Fruit fly (Drosophila melanogaster): Measurements from ENCODE around the gene CG2004.
A peak's percentile ranks its signal among the peaks of the same experiment; 100 is the strongest.

Gene CG2004

DNA sequence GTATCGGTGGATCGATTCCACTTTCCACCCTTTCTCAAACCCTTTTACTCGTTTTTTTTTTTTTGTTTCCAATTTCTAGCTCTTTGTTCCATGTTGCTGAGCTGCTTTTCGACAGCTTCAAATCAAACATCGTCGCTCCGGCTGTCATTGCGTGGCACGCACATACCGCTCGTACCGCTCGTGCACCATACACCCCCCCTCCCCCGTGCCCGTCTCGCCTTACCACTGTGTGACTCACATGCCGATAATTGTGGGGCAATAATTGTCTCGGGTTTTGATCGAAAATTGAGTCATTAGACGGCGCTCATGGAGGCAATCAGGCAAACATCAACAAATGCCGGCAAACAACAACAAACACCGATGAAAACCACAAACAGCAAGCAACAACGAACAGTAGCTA lies 39.0 kb upstream of the CG2004 start:
- TF ChIP-seq usp (GFP tag; optimal IDR thresholded peaks at IDR 0.05) (no peak), pan (optimal IDR thresholded peaks at IDR 0.05) (no peak), CrebA (GFP tag; optimal IDR thresholded peaks at IDR 0.05; ENCODE audit: borderline replicate concordance) (no peak), CG9705 (GFP tag; optimal IDR thresholded peaks at IDR 0.05) (no peak), dmrt93B (GFP tag; optimal IDR thresholded peaks at IDR 0.05) (no peak), jim (GFP tag; optimal IDR thresholded peaks at IDR 0.05) (no peak), lola (GFP tag; optimal IDR thresholded peaks at IDR 0.05) (no peak), Abd-B (GFP tag; optimal IDR thresholded peaks at IDR 0.05) (no peak), HLH106 (tag; optimal IDR thresholded peaks at IDR 0.05) (no peak), sage (GFP tag; optimal IDR thresholded peaks at IDR 0.05) (no peak), Hr83 (GFP tag; optimal IDR thresholded peaks at IDR 0.05; ENCODE audit: poor library complexity, severe bottlenecking) (no peak), sv (GFP tag; optimal IDR thresholded peaks at IDR 0.05) (no peak), Dfd (GFP tag; optimal IDR thresholded peaks at IDR 0.05) (no peak), OdsH (GFP tag; optimal IDR thresholded peaks at IDR 0.05) (no peak), Sp1 (GFP tag; optimal IDR thresholded peaks at IDR 0.05) (no peak), Dif (GFP tag; optimal IDR thresholded peaks at IDR 0.05; ENCODE audit: partially characterized antibody) (no peak), dsf (GFP tag; optimal IDR thresholded peaks at IDR 0.05; ENCODE audit: borderline replicate concordance) (no peak), br (GFP tag; optimal IDR thresholded peaks at IDR 0.05) (no peak)

DNA sequence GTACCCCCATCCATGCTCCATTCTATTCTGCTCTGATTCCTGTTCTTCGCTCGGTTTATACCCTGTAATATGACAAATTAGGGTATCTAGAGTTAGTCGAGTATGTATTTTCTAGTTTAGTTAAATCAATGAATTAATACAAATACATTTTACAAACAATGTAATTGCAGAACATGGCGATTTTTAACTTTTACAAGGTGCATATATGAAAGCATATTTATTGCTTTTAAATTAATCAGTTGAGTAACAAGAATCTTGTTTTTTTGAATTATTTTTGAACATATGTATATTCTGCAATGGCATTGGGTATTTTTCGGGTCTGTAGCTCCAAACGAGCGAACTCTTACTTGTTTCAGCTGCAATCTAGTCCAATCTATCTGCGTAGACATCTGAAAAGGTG lies 32.9 kb upstream of the CG2004 start:
- no peak for TF ChIP-seq sv (GFP tag; optimal IDR thresholded peaks at IDR 0.05)
- no peak for TF ChIP-seq Jra (GFP tag; optimal IDR thresholded peaks at IDR 0.05)
- no peak for TF ChIP-seq h (GFP tag; optimal IDR thresholded peaks at IDR 0.05)
- no peak for TF ChIP-seq Hr83 (GFP tag; optimal IDR thresholded peaks at IDR 0.05; ENCODE audit: poor library complexity, severe bottlenecking)
- TF ChIP-seq Rel (GFP tag; optimal IDR thresholded peaks at IDR 0.05): no peak
- TF ChIP-seq Rel (tag; optimal IDR thresholded peaks at IDR 0.05): no peak
- no peak for TF ChIP-seq br (GFP tag; optimal IDR thresholded peaks at IDR 0.05)
- TF ChIP-seq N (GFP tag; optimal IDR thresholded peaks at IDR 0.05): no peak
- TF ChIP-seq fru (GFP tag; optimal IDR thresholded peaks at IDR 0.05): no peak
- no peak for TF ChIP-seq CG32264 (GFP tag; optimal IDR thresholded peaks at IDR 0.05)
- TF ChIP-seq Sp1 (GFP tag; optimal IDR thresholded peaks at IDR 0.05): no peak
- no peak for TF ChIP-seq usp (GFP tag; optimal IDR thresholded peaks at IDR 0.05)
- TF ChIP-seq OdsH (GFP tag; optimal IDR thresholded peaks at IDR 0.05): no peak
- no peak for TF ChIP-seq tai (GFP tag; optimal IDR thresholded peaks at IDR 0.05)
- TF ChIP-seq Hnf4 (GFP tag; optimal IDR thresholded peaks at IDR 0.05): no peak

DNA sequence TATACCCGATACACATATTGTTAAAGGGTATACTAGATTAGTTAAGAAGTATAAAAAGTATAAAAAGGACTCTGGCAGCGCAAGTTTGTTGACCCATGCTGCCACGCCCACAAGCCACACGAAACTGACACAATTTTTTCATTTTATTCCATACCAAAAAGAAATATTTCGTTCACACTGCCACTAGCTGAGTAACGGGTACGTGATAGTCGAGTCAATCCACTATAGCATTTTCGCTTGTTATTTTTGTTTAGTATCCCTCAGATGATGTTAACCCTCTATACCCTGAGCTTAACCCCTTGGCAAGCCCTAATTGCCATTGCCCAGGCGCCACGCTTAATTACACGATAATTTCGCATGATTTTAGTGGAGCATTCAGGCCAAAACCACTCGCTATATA lies 32.2 kb upstream of the CG2004 start:
- TF ChIP-seq Jra (GFP tag; optimal IDR thresholded peaks at IDR 0.05): no peak
- no peak for TF ChIP-seq Dif (GFP tag; optimal IDR thresholded peaks at IDR 0.05; ENCODE audit: partially characterized antibody)
- no peak for TF ChIP-seq Hr83 (GFP tag; optimal IDR thresholded peaks at IDR 0.05; ENCODE audit: poor library complexity, severe bottlenecking)

DNA sequence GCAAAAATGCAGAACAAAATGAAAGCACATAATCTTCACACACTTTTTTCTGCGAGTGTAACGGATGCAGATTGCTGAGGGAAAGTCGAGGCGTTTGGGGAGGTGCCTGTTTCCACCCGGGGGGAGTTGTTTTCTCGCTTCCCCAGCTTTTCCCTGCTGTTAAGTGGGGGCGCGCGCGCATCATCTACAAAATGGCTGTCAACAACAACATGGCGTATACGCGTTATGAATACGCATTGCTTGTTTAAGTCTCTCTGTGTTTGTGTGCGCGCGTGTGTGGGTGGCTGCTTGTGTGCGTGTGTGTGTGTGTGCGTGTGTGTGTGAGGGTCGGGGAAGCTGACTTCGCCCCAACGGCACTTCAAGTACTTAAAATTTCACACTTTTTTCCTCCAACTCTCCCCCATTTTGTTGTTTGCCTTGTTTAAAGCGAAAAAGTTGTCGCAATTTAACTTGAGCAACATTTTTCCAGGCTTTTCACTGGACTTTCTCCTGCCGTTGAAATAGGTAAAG lies 28.8 kb upstream of the CG2004 start:
- TF ChIP-seq Dif (GFP tag; optimal IDR thresholded peaks at IDR 0.05; ENCODE audit: partially characterized antibody): no peak
- no peak for TF ChIP-seq psq (GFP tag; optimal IDR thresholded peaks at IDR 0.05)
- TF ChIP-seq Dfd (GFP tag; optimal IDR thresholded peaks at IDR 0.05): peak; percentile 71
- TF ChIP-seq dl (GFP tag; optimal IDR thresholded peaks at IDR 0.05; ENCODE audit: insufficient read depth in 1 of 2, partially characterized antibody in 2 of 2): no peak
- TF ChIP-seq lola (GFP tag; optimal IDR thresholded peaks at IDR 0.05): no peak
- no peak for TF ChIP-seq CG32264 (GFP tag; optimal IDR thresholded peaks at IDR 0.05)

DNA sequence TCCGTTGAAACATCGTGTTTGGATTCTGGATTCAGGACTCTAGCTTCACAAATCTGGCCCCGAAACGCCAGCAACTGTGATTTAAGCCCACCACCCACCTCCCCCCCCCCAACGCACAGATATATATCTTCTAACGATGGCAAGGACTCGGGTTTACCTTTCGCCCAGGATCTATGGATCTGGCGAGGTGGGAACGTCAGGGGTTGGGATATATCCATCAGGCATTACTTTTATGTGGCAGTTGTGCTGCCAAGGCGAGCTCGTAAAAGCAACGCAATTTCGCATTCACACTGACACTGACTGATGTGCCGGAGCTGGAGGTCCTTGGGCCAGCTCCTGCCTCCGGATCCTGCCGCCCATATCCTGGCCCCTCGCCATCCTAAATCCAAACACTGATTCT lies 17.7 kb upstream of the CG2004 start:
- TF ChIP-seq br (GFP tag; optimal IDR thresholded peaks at IDR 0.05): no peak

DNA sequence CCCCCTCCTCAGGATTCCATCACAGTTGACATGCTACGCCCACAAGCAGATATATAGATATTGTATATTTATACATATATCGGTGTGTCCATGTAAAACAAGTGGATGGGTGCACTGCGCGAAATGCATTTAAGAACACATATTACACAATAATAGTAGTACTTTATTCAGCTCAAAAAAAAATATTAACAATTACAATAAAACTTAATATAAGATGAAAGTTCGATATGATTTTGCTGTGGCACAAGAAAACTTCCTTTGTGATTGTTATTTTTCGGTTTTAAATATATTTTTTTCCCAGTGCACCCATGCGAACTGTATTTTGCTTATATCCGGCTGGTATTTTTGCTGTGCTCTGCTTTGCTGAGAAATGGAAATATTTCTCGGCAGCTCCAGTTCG lies 16.7 kb upstream of the CG2004 start:
- no peak for TF ChIP-seq ey (GFP tag; optimal IDR thresholded peaks at IDR 0.05)
- no peak for TF ChIP-seq Vsx2 (GFP tag; optimal IDR thresholded peaks at IDR 0.05; ENCODE audit: partially characterized antibody)
- TF ChIP-seq Dif (GFP tag; optimal IDR thresholded peaks at IDR 0.05; ENCODE audit: partially characterized antibody): no peak
- TF ChIP-seq Sp1 (GFP tag; optimal IDR thresholded peaks at IDR 0.05): no peak
- no peak for TF ChIP-seq Mio (GFP tag; optimal IDR thresholded peaks at IDR 0.05)
- TF ChIP-seq N (GFP tag; optimal IDR thresholded peaks at IDR 0.05): no peak
- TF ChIP-seq CrebA (GFP tag; optimal IDR thresholded peaks at IDR 0.05; ENCODE audit: borderline replicate concordance): no peak
- no peak for TF ChIP-seq tai (GFP tag; optimal IDR thresholded peaks at IDR 0.05)
- no peak for TF ChIP-seq Dfd (GFP tag; optimal IDR thresholded peaks at IDR 0.05)
- no peak for TF ChIP-seq foxo (GFP tag; optimal IDR thresholded peaks at IDR 0.05)
- no peak for TF ChIP-seq br (GFP tag; optimal IDR thresholded peaks at IDR 0.05)
- TF ChIP-seq h (GFP tag; optimal IDR thresholded peaks at IDR 0.05): no peak
- TF ChIP-seq dl (GFP tag; optimal IDR thresholded peaks at IDR 0.05; ENCODE audit: insufficient read depth in 1 of 2, partially characterized antibody in 2 of 2): no peak
- TF ChIP-seq fru (GFP tag; optimal IDR thresholded peaks at IDR 0.05): no peak
- no peak for TF ChIP-seq HLH106 (tag; optimal IDR thresholded peaks at IDR 0.05)
- no peak for TF ChIP-seq dmrt93B (GFP tag; optimal IDR thresholded peaks at IDR 0.05)
